Worm (Caenorhabditis elegans) whole organism, mixed stage, embryonic: ENCODE data around the gene lec-10.

Experiments
- M03D4.4 ChIP-seq: sonication (generic microtip); optimal IDR thresholded peaks from 2 replicates; lab custom pipeline; 2017; ENCODE audit warnings: mild to moderate bottlenecking, missing genetic modification characterization, missing compliant biosample characterization
- bed-3 ChIP-seq: fragments of 200-800 bp; sonication (Bioruptor generic); optimal IDR thresholded peaks from 3 replicates; lab custom pipeline; 2018; ENCODE audit warnings: mild to moderate bottlenecking, missing genetic modification characterization, moderate library complexity, missing compliant biosample characterization
- blmp-1 ChIP-seq: fragments of 150-350 bp; optimal IDR thresholded peaks from 2 replicates; lab custom pipeline; 2014; ENCODE audit warnings: missing biosample characterization, missing genetic modification characterization
- ceh-39 ChIP-seq: fragments of 150-350 bp; optimal IDR thresholded peaks from 2 replicates; lab custom pipeline; 2014; ENCODE audit warnings: missing biosample characterization, missing genetic modification characterization
- ceh-43 ChIP-seq: fragments of 200-800 bp; sonication (Bioruptor generic); optimal IDR thresholded peaks from 2 replicates; lab custom pipeline; 2018; ENCODE audit warnings: mild to moderate bottlenecking, missing genetic modification characterization, moderate library complexity, missing compliant biosample characterization
- ceh-83 ChIP-seq: fragments of 200-800 bp; sonication (Bioruptor generic); optimal IDR thresholded peaks from 2 replicates; lab custom pipeline; 2018; ENCODE audit warnings: mild to moderate bottlenecking, missing genetic modification characterization, missing compliant biosample characterization
- ces-1 ChIP-seq: fragments of 150-350 bp; optimal IDR thresholded peaks from 2 replicates; lab custom pipeline; 2014; ENCODE audit warnings: missing biosample characterization, missing genetic modification reagents, missing genetic modification characterization
- cnd-1 ChIP-seq: fragments of 200-800 bp; sonication (Bioruptor generic); optimal IDR thresholded peaks from 2 replicates; lab custom pipeline; 2018; ENCODE audit warnings: mild to moderate bottlenecking, missing genetic modification characterization, missing compliant biosample characterization
- drap-1 ChIP-seq: fragments of 200-800 bp; sonication (Bioruptor generic); optimal IDR thresholded peaks from 3 replicates; lab custom pipeline; 2018; ENCODE audit warnings: mild to moderate bottlenecking, missing genetic modification characterization, missing compliant biosample characterization
- flh-1 ChIP-seq: fragments of 200-800 bp; sonication (Bioruptor generic); optimal IDR thresholded peaks from 2 replicates; lab custom pipeline; 2018; ENCODE audit warnings: mild to moderate bottlenecking, missing genetic modification characterization, moderate library complexity, missing compliant biosample characterization
- ham-2 ChIP-seq: fragments of 200-800 bp; sonication (Bioruptor generic); optimal IDR thresholded peaks from 2 replicates; lab custom pipeline; 2018; ENCODE audit warnings: mild to moderate bottlenecking, missing genetic modification characterization, missing compliant biosample characterization
- hlh-1 ChIP-seq: fragments of 150-350 bp; optimal IDR thresholded peaks from 2 replicates; lab custom pipeline; 2014; ENCODE audit warnings: missing biosample characterization, missing genetic modification reagents, missing genetic modification characterization
- lin-13 ChIP-seq: fragments of 150-350 bp; optimal IDR thresholded peaks from 2 replicates; lab custom pipeline; 2014; ENCODE audit warnings: missing biosample characterization, missing genetic modification characterization
- lin-32 ChIP-seq: fragments of 200-800 bp; sonication (Bioruptor generic); optimal IDR thresholded peaks from 2 replicates; lab custom pipeline; 2018; ENCODE audit warnings: mild to moderate bottlenecking, missing genetic modification characterization, missing compliant biosample characterization
- lsy-2 ChIP-seq: fragments of 150-350 bp; optimal IDR thresholded peaks from 2 replicates; lab custom pipeline; 2014; ENCODE audit warnings: missing biosample characterization, missing genetic modification characterization
- mab-5 ChIP-seq: fragments of 150-350 bp; optimal IDR thresholded peaks from 2 replicates; lab custom pipeline; 2014; ENCODE audit warnings: missing biosample characterization, missing genetic modification characterization
- mep-1 ChIP-seq: fragments of 150-350 bp; optimal IDR thresholded peaks from 2 replicates; lab custom pipeline; 2017; ENCODE audit warnings: missing biosample characterization, missing genetic modification reagents, missing genetic modification characterization, inconsistent platforms
- mls-2 ChIP-seq: sonication (generic microtip); optimal IDR thresholded peaks from 2 replicates; lab custom pipeline; 2016; ENCODE audit warnings: mild to moderate bottlenecking, missing genetic modification characterization, moderate library complexity, missing compliant biosample characterization
- nhr-12 ChIP-seq: fragments of 150-350 bp; optimal IDR thresholded peaks from 2 replicates; lab custom pipeline; 2014; ENCODE audit warnings: missing biosample characterization, missing genetic modification characterization
- nhr-2 ChIP-seq: fragments of 150-350 bp; optimal IDR thresholded peaks from 2 replicates; lab custom pipeline; 2014; ENCODE audit warnings: missing biosample characterization, missing genetic modification characterization
- nhr-237 ChIP-seq: fragments of 150-350 bp; optimal IDR thresholded peaks from 2 replicates; lab custom pipeline; 2014; ENCODE audit warnings: missing biosample characterization, missing genetic modification characterization
- nhr-28 ChIP-seq: fragments of 150-350 bp; optimal IDR thresholded peaks from 2 replicates; lab custom pipeline; 2014; ENCODE audit warnings: missing biosample characterization, missing genetic modification characterization
- nhr-76 ChIP-seq: sonication (generic microtip); optimal IDR thresholded peaks from 2 replicates; lab custom pipeline; 2017; ENCODE audit warnings: missing biosample characterization, missing genetic modification characterization
- pha-4 ChIP-seq: fragments of 150-350 bp; optimal IDR thresholded peaks from 2 replicates; lab custom pipeline; 2018; ENCODE audit warnings: missing biosample characterization, missing genetic modification reagents, missing genetic modification characterization
- sem-2 ChIP-seq: fragments of 200-800 bp; sonication (Bioruptor generic); optimal IDR thresholded peaks from 2 replicates; lab custom pipeline; 2018; ENCODE audit warnings: mild to moderate bottlenecking, missing genetic modification characterization, missing compliant biosample characterization
- snpc-4 ChIP-seq: fragments of 150-350 bp; optimal IDR thresholded peaks from 2 replicates; lab custom pipeline; 2014; ENCODE audit warnings: missing biosample characterization, missing genetic modification characterization
- tbx-8 ChIP-seq: fragments of 200-800 bp; sonication (Bioruptor generic); optimal IDR thresholded peaks from 2 replicates; lab custom pipeline; 2018; ENCODE audit warnings: mild to moderate bottlenecking, missing genetic modification characterization, moderate library complexity, missing compliant biosample characterization
- unc-120 ChIP-seq: sonication (generic microtip); optimal IDR thresholded peaks from 2 replicates; lab custom pipeline; 2017; ENCODE audit warnings: missing genetic modification characterization, missing compliant biosample characterization; ENCODE audit not compliant: poor library complexity, severe bottlenecking
- unc-39 ChIP-seq: fragments of 150-350 bp; optimal IDR thresholded peaks from 2 replicates; lab custom pipeline; 2014; ENCODE audit warnings: missing biosample characterization, missing genetic modification characterization
- unc-62 ChIP-seq: fragments of 150-350 bp; optimal IDR thresholded peaks from 2 replicates; lab custom pipeline; 2014; ENCODE audit warnings: missing biosample characterization, missing genetic modification reagents, missing genetic modification characterization
- zip-8 ChIP-seq: fragments of 150-350 bp; optimal IDR thresholded peaks from 2 replicates; lab custom pipeline; 2014; ENCODE audit warnings: missing biosample characterization, missing genetic modification characterization
- ztf-11 ChIP-seq: fragments of 150-350 bp; optimal IDR thresholded peaks from 2 replicates; lab custom pipeline; 2014; ENCODE audit warnings: missing biosample characterization, missing genetic modification characterization

lec-10 gene

ce11 chrV:6515344-6515743, 26.4 kb upstream of the lec-10 start:
- TF ChIP-seq nhr-28 (no peak), ham-2 (GFP tag; lab: Kevin White, UChicago) (no peak), zip-8 (tag; lab: Kevin White, UChicago) (no peak), ceh-39 (tag; lab: Kevin White, UChicago) (no peak), lin-13 (no peak), nhr-237 (no peak), pha-4 (tag; lab: Kevin White, UChicago) (no peak), mep-1 (tag; lab: Kevin White, UChicago) (no peak), mab-5 (no peak)

- TF ChIP-seq ceh-39 (tag; lab: Kevin White, UChicago) (no peak), snpc-4 (tag; lab: Kevin White, UChicago) (no peak), mep-1 (tag; lab: Kevin White, UChicago) (no peak), tbx-8 (GFP tag; lab: Kevin White, UChicago) (no peak), ces-1 (GFP tag; lab: Kevin White, UChicago) (no peak), lsy-2 (tag; lab: Kevin White, UChicago) (no peak), bed-3 (no peak), mls-2 (tag; lab: Kevin White, UChicago) (no peak), unc-120 (tag; lab: Kevin White, UChicago) (no peak), ceh-83 (GFP tag; lab: Kevin White, UChicago) (no peak), nhr-12 (tag; lab: Kevin White, UChicago) (no peak)
These were observed 26.0 kb upstream of the lec-10 start, which contains the start of gene dpy-11 for ce11 chrV:6514887-6515324. Gene dpy-11, minus strand, starts transcription at chrV:6515240.

- TF ChIP-seq nhr-12 (tag; lab: Kevin White, UChicago) = no peak
- TF ChIP-seq lin-13 = no peak
- TF ChIP-seq nhr-237 = no peak
These were observed 25.0 kb upstream of the lec-10 start for ce11 chrV:6513786-6514430.

- TF ChIP-seq ham-2 (GFP tag; lab: Kevin White, UChicago) (peak; percentile 29), drap-1 (GFP tag; lab: Kevin White, UChicago) (no peak)
- TF ChIP-seq, all 35 proteins: peak for 1
These were observed 24.4 kb upstream of the lec-10 start for ce11 chrV:6513356-6513755.

ce11 chrV:6511121-6511520, 22.2 kb upstream of the lec-10 start, which contains the start of gene ubh-1:
Gene ubh-1, minus strand, starts transcription at chrV:6511409.
- no peak for TF ChIP-seq unc-120 (tag; lab: Kevin White, UChicago)
- no peak for TF ChIP-seq zip-8 (tag; lab: Kevin White, UChicago)
- TF ChIP-seq snpc-4 (tag; lab: Kevin White, UChicago) = no peak
- no peak for TF ChIP-seq nhr-28
- TF ChIP-seq nhr-237 = no peak
- TF ChIP-seq pha-4 (tag; lab: Kevin White, UChicago) = no peak
- TF ChIP-seq nhr-76 = no peak
- no peak for TF ChIP-seq unc-39
- no peak for TF ChIP-seq unc-62 (GFP tag; lab: Kevin White, UChicago)

ce11 chrV:6510622-6511021, 21.7 kb upstream of the lec-10 start:
- TF ChIP-seq ceh-83 (GFP tag; lab: Kevin White, UChicago) (no peak), sem-2 (GFP tag; lab: Kevin White, UChicago) (no peak), hlh-1 (tag; lab: Kevin White, UChicago) (no peak), mep-1 (tag; lab: Kevin White, UChicago) (no peak), lin-32 (GFP tag; lab: Kevin White, UChicago) (no peak), snpc-4 (tag; lab: Kevin White, UChicago) (no peak), nhr-237 (no peak), pha-4 (tag; lab: Kevin White, UChicago) (no peak), ztf-11 (no peak), flh-1 (no peak)

ce11 chrV:6509717-6510116, 20.8 kb upstream of the lec-10 start, which contains the start of gene ubh-2:
Gene ubh-2, minus strand, starts transcription at chrV:6509817.
- no peak for TF ChIP-seq mab-5
- no peak for TF ChIP-seq mls-2 (tag; lab: Kevin White, UChicago)
- no peak for TF ChIP-seq ceh-43 (GFP tag; lab: Kevin White, UChicago)
- TF ChIP-seq nhr-28 = no peak
- no peak for TF ChIP-seq M03D4.4
- TF ChIP-seq ceh-39 (tag; lab: Kevin White, UChicago) = no peak
- no peak for TF ChIP-seq unc-120 (tag; lab: Kevin White, UChicago)
- no peak for TF ChIP-seq bed-3
- no peak for TF ChIP-seq cnd-1
- no peak for TF ChIP-seq blmp-1 (tag; lab: Kevin White, UChicago)
- TF ChIP-seq nhr-2 (tag; lab: Kevin White, UChicago) = no peak
- TF ChIP-seq flh-1 = no peak
- no peak for TF ChIP-seq unc-62 (GFP tag; lab: Kevin White, UChicago)
- TF ChIP-seq hlh-1 (tag; lab: Kevin White, UChicago) = no peak
- TF ChIP-seq nhr-237 = no peak
- no peak for TF ChIP-seq lin-13
- TF ChIP-seq nhr-76 = no peak
